Fruit fly (Drosophila melanogaster) whole organism, prepupa: ENCODE results near the gene CG12017.

Experiments
- CG11294 ChIP-seq: fragments of 200-800 bp; sonication (Bioruptor generic); IDR thresholded peaks from 2 replicates; pipeline ENCODE4 v1.3.6; 2022; ENCODE audit warnings: missing biosample characterization, missing genetic modification characterization
- Ets96B ChIP-seq: fragments of 200-800 bp; optimal IDR thresholded peaks from 2 replicates; lab custom pipeline; 2019; ENCODE audit warnings: missing biosample characterization, mild to moderate bottlenecking, missing genetic modification characterization, moderate library complexity
- achi ChIP-seq: fragments of 200-800 bp; sonication (Bioruptor generic); optimal IDR thresholded peaks from 3 replicates; lab custom pipeline; 2016; ENCODE audit warnings: missing biosample characterization, missing genetic modification characterization
- cyc ChIP-seq: fragments of 200-800 bp; sonication (Bioruptor generic); optimal IDR thresholded peaks from 3 replicates; lab custom pipeline; 2016; ENCODE audit warnings: missing biosample characterization, missing genetic modification characterization
- eg ChIP-seq: fragments of 200-800 bp; sonication (Bioruptor generic); IDR thresholded peaks from 3 replicates; pipeline ENCODE4 v1.3.6; 2022; ENCODE audit warnings: missing biosample characterization, missing genetic modification characterization
- spab ChIP-seq: fragments of 200-800 bp; sonication (Bioruptor generic); optimal IDR thresholded peaks from 2 replicates; lab custom pipeline; 2017; ENCODE audit warnings: missing biosample characterization, mild to moderate bottlenecking, missing genetic modification characterization, missing genetic modification reagents

DNA sequence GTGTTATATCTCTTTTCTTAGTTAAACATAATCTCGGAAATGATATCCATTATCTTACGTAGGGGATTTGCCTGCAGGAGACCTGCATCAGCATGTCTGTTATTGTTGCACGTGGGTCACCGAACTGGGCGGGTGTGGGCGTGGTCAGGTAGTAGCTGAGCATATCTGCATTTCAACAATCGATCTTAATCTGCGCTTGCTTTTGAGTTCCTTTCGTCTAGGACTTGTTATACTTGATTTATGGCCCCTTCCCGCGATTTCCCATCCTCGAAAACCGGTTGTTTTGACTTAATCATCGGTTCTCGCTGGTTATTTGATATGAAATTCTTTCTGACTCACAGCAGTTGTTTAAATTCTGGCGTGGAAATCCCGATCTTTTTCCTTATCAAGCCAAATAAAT, 24.7 kb downstream of the CG12017 start:
- TF ChIP-seq cyc (no peak), spab (GFP tag; lab: Kevin White, UChicago) (no peak), eg (GFP tag; lab: Robert Waterston, UW) (no peak), CG11294 (GFP tag; lab: Robert Waterston, UW) (no peak), Ets96B (tag; lab: Kevin White, UChicago) (no peak), achi (GFP tag; lab: Kevin White, UChicago) (no peak)
